Worm (Caenorhabditis elegans) whole organism, L2 larva: ENCODE data around the gene rpl-6.

Source experiments
- ceh-16 ChIP-seq: fragments of 150-350 bp; optimal IDR thresholded peaks from 2 replicates; lab custom pipeline; 2014; ENCODE audit warnings: missing biosample characterization, missing genetic modification characterization
- dmd-4 ChIP-seq: sonication (generic microtip); optimal IDR thresholded peaks from 2 replicates; lab custom pipeline; 2017; ENCODE audit warnings: missing biosample characterization, missing genetic modification characterization
- nhr-10 ChIP-seq: sonication (generic microtip); optimal IDR thresholded peaks from 2 replicates; lab custom pipeline; 2017; ENCODE audit warnings: missing biosample characterization, missing genetic modification characterization
- skn-1 ChIP-seq: sonication (generic microtip); optimal IDR thresholded peaks from 2 replicates; lab custom pipeline; 2017; ENCODE audit warnings: missing biosample characterization, missing genetic modification characterization
- ztf-11 ChIP-seq: sonication (generic microtip); optimal IDR thresholded peaks from 2 replicates; lab custom pipeline; 2017; ENCODE audit warnings: missing biosample characterization, missing genetic modification characterization

DNA sequence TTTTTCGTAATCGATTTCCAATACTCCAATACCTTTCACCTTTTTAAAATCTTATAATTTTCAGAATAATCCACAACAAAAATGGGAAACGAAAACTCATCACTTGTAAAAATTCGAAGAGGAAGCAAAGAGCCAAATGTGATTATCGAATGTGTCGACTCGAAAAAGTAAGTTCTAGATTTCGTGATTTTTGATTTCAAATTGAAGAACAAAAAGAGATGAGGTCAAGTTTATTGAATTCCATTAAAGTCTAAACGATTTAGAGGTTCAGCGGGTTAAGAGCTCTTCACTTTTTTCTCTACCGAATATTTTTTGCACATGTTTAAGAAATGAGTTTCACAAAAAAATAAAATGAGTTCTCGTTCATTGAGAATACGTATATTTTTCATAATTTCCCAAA lies 50.7 kb downstream of the rpl-6 start, which contains the start of gene B0361.4:
- TF ChIP-seq dmd-4 (tag; lab: Kevin White, UChicago) (no peak), ztf-11 (tag; lab: Kevin White, UChicago) (no peak), nhr-10 (tag; lab: Kevin White, UChicago) (no peak), ceh-16 (no peak), skn-1 (tag; lab: Kevin White, UChicago) (no peak)
